Worm (Caenorhabditis elegans): ENCODE data around the gene F45C12.17.

Gene F45C12.17

DNA sequence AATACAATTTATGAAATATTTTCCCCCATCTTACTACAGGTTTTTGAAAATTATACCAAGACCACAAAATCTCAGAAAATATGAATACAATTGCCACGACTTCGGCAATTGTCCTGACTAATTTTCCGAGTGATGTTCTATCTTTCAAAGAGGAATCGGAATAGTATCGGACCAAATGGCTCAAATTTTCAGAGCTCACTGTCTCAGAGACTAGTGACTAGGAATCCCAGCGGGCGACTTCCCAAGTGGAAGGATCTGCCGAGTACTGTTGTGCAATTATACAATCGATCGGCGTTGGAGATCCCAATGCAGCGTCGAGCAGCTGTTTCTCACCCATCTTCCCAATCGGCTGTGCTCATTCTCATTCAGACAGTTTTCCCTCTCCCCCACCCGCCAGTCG, at the start of gene F45C12.17:
TSS of gene F45C12.17 (plus strand) at position 377 of the 400 bp plus-strand sequence.
- TF ChIP-seq aha-1 (tag) (peak; percentile 60), daf-12 (tag; optimal IDR thresholded peaks at IDR 0.05) (no peak), Y105C5A.15 (GFP tag; IDR thresholded peaks at IDR 0.05) (no peak), daf-16 (GFP tag; optimal IDR thresholded peaks at IDR 0.05) (no peak), daf-16 (tag; optimal IDR thresholded peaks at IDR 0.05) (no peak), D1046.2 (GFP tag; IDR thresholded peaks at IDR 0.05) (no peak), madf-9 (GFP tag; conservative IDR thresholded peaks at IDR 0.05) (no peak), nhr-28 (tag; optimal IDR thresholded peaks at IDR 0.05) (no peak), unc-62 (GFP tag; optimal IDR thresholded peaks at IDR 0.05 in 1 of 2) (peak in 1 of 2 experiments; percentile 63), unc-62 (tag; optimal IDR thresholded peaks at IDR 0.05) (no peak), lin-38 (GFP tag; IDR thresholded peaks at IDR 0.05) (no peak), mep-1 (tag; optimal IDR thresholded peaks at IDR 0.05) (no peak), lin-1 (GFP tag; IDR thresholded peaks at IDR 0.05) (no peak)

DNA sequence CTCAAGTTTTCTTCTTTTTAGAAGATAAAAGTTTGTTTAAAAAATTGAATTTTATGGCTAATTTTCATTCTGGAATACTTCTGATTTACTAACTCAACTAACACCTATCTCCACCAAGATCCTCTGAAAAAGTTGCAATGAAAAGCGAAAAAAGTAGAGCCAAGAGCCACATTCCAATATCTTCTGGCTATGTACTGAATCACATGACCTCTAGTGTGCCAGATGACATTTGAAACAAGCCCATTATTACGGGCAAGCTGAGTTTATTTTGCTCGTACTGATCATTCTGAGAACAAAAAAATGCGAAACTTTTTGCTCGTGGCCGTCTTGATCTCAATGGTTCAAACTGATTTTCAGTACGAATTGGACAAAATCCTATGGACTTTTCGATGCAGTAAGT, 46.8 kb upstream of the F45C12.17 start, which contains the start of gene irld-36:
TSS of gene irld-36 (plus strand) at position 301 of the 400 bp plus-strand sequence.
- TF ChIP-seq nhr-76 (tag; optimal IDR thresholded peaks at IDR 0.05) (no peak), duxl-1 (tag; optimal IDR thresholded peaks at IDR 0.05; ENCODE audit: poor library complexity) (no peak), Y105C5A.15 (GFP tag; IDR thresholded peaks at IDR 0.05) (no peak), T26A8.4 (GFP tag; IDR thresholded peaks at IDR 0.05) (no peak), hlh-11 (tag; optimal IDR thresholded peaks at IDR 0.05) (no peak), unc-39 (tag; optimal IDR thresholded peaks at IDR 0.05) (no peak)

DNA sequence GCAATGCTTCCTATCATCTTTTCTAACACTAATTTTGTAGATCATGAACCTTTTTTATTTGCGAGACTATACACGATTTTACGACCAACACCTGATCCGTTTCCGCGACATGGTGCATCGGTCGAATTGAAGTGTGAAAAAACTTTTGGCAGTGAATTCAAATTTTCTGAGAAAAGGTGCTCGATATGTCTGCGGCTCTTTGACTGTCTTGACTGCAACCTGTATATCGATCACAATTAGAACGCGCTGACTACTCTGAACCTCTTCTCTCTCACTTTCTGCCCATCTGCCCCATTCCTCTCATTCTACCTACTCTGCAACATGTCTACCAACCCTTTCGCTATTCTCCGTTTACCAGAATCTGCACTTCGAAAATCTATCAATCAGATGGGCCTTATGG, 43.7 kb upstream of the F45C12.17 start, which contains the start of gene fbxb-26:
TSS of gene fbxb-26 (plus strand) at position 301 of the 400 bp plus-strand sequence.
- TF ChIP-seq lir-3 (tag; optimal IDR thresholded peaks at IDR 0.05) (no peak), nhr-77 (tag; optimal IDR thresholded peaks at IDR 0.05) (no peak), tag-97 (GFP tag; IDR thresholded peaks at IDR 0.05) (no peak), mes-2 (tag; optimal IDR thresholded peaks at IDR 0.05; ENCODE audit: poor library complexity, severe bottlenecking) (no peak), spr-3 (GFP tag; optimal IDR thresholded peaks at IDR 0.05) (no peak), dve-1 (tag; optimal IDR thresholded peaks at IDR 0.05; ENCODE audit: insufficient read depth) (no peak), ceh-62 (tag; optimal IDR thresholded peaks at IDR 0.05) (no peak), mxl-2 (GFP tag; conservative IDR thresholded peaks at IDR 0.05) (no peak), R02D3.7 (tag; optimal IDR thresholded peaks at IDR 0.05) (no peak), daf-19 (GFP tag; conservative IDR thresholded peaks at IDR 0.05) (no peak), nhr-10 (tag; optimal IDR thresholded peaks at IDR 0.05) (no peak), fkh-10 (GFP tag; optimal IDR thresholded peaks at IDR 0.05) (no peak), daf-12 (tag; optimal IDR thresholded peaks at IDR 0.05) (no peak), attf-4 (tag; optimal IDR thresholded peaks at IDR 0.05) (no peak), Y48G9A.11 (GFP tag; IDR thresholded peaks at IDR 0.05) (no peak), jun-1 (tag; optimal IDR thresholded peaks at IDR 0.05) (no peak), ama-1 (optimal IDR thresholded peaks at IDR 0.05) (no peak)

DNA sequence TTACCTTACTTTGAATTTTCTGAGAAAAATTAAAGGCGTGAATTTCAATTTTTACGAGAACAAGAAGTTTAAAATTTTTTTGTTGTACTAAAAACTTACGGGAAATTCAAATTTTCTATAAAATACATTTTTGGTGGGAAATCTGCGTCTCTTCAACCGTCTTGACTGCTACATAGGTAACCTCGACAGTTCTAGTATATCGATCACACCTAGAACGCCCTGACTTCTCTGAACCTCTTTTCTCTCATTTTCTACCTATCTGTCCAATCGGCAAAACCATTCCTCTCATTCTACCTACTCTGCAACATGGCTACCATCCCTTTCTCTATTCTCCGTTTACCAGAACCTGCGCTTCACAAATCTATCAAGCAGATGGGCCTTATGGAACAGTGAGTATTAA, 42.2 kb upstream of the F45C12.17 start, which contains the start of gene fbxb-25:
TSS of gene fbxb-25 (plus strand) at position 301 of the 400 bp plus-strand sequence.
- TF ChIP-seq nhr-111 (GFP tag; optimal IDR thresholded peaks at IDR 0.05) (no peak), madf-5 (GFP tag; IDR thresholded peaks at IDR 0.05) (no peak), ZK546.5 (tag; optimal IDR thresholded peaks at IDR 0.05) (no peak), duxl-1 (tag; optimal IDR thresholded peaks at IDR 0.05; ENCODE audit: poor library complexity) (peak; percentile 53), lin-39 (tag; optimal IDR thresholded peaks at IDR 0.05) (no peak), gei-8 (GFP tag; optimal IDR thresholded peaks at IDR 0.05) (no peak), skn-1 (tag; optimal IDR thresholded peaks at IDR 0.05) (no peak), aha-1 (tag) (peak; percentile 39), ceh-20 (GFP tag; IDR thresholded peaks at IDR 0.05) (no peak), jun-1 (tag; optimal IDR thresholded peaks at IDR 0.05) (no peak), madf-9 (GFP tag; conservative IDR thresholded peaks at IDR 0.05) (no peak), ceh-44 (GFP tag; IDR thresholded peaks at IDR 0.05) (no peak)
